Worm (Caenorhabditis elegans): ENCODE data around the gene tin-9.2.

Gene tin-9.2

DNA sequence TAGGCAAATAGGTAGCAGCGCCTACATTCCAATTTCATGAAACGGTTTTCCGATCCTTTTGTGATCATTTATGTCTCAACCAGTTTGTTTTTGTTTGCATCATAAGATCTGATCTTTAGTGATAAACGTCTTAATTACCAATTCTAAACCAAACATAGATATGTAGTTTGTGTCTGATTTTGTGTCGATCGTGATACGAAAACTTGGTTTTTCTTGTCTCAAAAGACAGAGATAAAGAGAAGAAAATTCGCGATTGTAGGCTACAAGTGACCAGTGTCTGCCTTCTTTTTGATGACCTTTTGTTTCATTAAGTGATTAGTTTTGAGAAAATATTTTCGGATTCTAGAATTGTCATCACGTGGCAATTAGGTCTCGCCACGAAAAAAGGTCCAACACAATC, 18.6 kb upstream of the tin-9.2 start:
- TF ChIP-seq unc-62 (GFP tag; optimal IDR thresholded peaks at IDR 0.05), result no peak

DNA sequence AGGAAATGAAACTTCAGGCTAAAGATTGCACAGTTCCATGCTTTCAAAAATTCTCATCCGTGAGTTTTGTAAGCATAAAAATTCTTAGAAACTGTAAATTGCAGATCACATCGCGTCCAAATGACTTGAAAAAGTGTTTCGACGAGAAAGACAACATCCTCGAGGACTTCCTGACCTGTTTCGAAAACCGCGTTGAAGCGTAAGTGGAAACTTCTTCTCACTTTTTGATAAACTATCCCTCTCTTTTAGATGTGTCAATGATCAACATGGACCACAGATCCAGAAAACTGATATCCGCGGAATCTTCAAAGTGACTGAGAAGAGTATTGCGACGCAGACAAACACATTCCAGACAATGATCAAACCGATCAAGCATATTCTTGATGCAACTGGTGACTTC, 17.9 kb upstream of the tin-9.2 start:
- TF ChIP-seq unc-62 (GFP tag; optimal IDR thresholded peaks at IDR 0.05), result no peak

DNA sequence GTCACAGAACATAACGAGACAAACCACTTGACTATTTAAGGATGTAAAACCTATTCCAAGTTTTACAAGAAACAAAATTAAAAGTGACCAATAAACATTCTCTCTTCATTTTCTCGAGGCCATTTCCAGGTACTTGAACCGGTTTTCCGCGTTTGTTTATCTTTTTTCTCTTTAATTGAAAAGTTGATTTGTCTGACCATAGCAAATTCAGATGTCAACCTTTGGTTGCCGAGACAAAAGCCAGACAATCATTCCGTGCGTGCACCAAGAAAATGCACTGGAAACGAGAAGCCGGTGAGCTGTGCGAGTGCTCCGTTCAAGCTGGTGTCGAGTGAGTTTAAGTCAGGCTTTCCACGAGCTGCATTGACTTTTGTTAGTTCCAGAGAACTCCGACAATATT, 16.7 kb upstream of the tin-9.2 start:
- TF ChIP-seq unc-62 (GFP tag; optimal IDR thresholded peaks at IDR 0.05), result no peak

DNA sequence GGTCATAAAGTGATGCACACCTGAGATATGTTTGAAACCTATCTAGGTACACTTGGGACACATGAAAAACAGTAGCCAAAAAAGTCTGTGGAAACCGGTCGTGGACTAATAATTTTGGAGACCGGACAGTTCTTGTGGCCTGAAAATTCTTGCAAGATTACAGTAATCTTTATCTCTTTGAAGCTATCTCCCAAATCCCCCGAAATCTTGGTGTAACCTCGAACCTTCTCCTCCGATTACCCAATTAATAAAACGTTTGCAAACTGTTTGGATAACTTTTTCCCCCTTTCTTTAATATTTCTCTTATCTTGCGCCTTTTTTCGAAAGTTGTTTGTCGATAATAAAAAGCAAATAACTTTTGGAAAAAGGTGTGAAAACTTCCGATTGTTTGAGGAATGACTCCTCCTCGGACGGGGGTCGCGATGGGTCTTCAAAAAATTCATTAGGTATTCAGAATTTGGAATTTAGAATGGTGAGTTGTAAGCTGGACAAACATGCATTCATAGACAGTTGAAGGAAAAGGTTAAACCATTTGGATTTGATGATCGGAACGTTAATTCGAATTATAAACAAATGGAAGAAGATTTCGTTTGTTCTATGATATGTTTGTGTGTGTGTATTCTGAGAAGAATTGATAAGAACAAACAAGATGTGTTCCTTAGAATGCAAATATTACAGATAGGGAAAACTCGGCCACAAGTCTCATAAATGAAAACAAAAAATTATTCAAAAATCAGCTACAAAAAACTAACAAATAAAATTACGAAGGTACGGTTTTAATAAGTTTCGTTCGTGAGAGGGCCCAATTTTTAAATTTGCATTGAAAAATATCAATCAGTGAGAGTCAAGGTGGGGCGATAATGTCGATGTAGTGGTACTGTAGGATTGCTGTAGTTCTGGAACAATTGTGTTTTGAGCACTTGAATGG, 15.7 kb upstream of the tin-9.2 start:
- TF ChIP-seq unc-62 (GFP tag; optimal IDR thresholded peaks at IDR 0.05), result no peak

DNA sequence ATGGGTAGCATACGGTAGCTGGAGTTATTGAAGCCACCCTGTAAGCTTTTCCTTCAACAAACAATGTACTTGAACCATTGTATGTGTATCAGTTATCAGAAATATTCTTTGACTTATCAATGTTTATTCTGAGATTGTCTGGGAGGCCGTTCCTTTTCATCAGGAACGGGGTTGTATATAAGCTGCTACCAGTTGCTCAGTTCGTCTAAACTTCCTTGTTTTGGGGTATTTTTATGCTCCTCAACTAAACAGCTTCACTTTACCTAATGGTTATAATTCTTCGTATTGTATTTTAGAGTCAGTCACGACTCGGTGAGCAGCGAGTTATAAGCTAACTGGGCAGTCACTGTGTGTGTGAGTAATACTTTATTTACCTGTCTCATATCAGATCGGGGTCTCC, 13.1 kb upstream of the tin-9.2 start:
- no peak for TF ChIP-seq unc-62 (GFP tag; optimal IDR thresholded peaks at IDR 0.05)

DNA sequence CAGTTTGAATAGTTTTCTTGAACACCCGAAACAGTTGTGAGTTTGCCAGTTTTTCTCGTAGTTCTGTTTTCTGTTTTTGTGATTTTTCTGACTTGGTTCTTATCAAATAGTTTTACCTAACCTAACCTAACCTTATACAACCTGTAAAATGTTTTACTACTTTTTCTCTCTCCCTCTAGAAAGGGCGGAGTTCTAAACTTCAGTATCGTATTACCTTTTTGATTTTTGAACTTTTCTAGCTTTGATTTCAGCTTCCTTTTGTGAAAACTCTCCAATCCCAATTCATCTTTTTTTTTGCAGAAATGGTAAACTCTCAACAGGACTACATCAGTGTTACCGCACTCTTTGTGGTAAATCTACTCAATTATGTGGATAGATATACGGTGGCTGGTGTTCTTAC, 12.1 kb upstream of the tin-9.2 start, which contains the start of gene spin-2:
Gene spin-2, plus strand, starts transcription at position 301 of the 400 bp plus-strand sequence.
- TF ChIP-seq unc-62 (GFP tag; optimal IDR thresholded peaks at IDR 0.05), result no peak

DNA sequence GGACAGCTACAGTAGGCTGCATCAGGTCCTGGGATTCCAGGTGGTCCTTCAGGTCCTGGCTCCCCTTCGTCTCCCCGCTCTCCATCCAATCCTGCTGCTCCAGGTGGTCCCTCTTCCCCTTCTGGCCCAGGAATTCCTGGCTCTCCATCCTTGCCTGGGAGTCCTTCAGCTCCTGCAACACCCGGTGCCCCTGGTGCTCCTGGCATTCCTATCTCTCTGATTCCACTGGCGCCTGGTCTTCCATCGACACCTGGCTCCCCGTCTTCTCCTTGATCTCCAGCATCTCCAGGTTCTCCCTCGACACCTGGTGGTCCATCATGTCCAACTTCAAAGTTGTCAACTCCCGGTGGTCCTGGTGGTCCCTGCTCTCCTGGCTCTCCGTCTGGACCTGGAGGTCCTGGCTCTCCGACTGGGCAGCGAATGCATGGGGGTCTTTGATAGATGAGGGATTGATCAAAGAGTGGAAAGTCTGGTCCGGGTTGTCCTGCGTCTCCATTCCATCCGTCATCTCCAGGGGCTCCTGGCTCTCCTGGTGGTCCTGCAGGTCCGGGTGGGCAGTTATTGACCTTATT, 9.0 kb upstream of the tin-9.2 start:
- TF ChIP-seq unc-62 (GFP tag; optimal IDR thresholded peaks at IDR 0.05), result no peak

DNA sequence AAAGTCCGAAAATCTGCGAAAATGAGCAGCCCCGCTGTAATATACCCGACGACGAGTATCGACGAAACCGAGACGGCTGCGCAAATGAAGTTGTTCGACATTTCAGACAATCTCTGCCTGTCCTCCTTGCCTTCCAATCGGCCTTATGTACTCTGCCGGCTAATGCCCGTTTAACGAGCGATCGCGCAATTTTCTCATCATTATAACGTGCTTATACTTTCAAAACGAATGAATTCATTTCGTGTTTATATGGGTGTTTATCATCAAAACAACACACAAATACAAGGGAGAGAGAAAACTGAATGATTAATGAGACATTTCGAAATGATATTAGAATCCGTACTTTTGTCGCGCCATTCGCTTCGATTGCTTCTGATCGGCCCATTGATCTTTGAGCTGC, 7.8 kb upstream of the tin-9.2 start, which contains the start of gene col-132:
Gene col-132, minus strand, starts transcription at position 101 of the 400 bp plus-strand sequence.
- no peak for TF ChIP-seq unc-62 (GFP tag; optimal IDR thresholded peaks at IDR 0.05)

DNA sequence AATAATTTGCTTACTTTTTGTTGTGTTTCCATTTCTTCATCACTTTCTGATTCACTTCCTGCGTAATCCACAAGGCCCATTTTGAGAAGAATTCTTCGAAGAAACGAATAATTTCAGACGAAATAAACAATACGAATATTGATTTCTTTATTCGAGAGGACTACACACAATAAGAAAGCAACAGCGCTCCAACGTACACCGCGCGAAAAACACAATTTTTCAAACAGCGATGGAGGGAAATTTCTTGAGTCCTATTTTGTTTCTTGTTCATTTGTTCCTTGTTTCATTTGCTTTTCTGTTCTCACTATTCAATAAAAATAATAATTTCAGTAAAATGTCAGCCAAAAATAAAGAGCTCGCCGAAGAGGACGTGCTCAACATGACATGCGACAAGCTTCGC, 5.1 kb upstream of the tin-9.2 start, which contains the start of the genes prcc-1 and C39E9.12:
Gene prcc-1, minus strand, starts transcription at position 119 of the 400 bp plus-strand sequence.
Gene C39E9.12, plus strand, starts transcription at position 331 of the 400 bp plus-strand sequence.
- no peak for TF ChIP-seq unc-62 (GFP tag; optimal IDR thresholded peaks at IDR 0.05)

DNA sequence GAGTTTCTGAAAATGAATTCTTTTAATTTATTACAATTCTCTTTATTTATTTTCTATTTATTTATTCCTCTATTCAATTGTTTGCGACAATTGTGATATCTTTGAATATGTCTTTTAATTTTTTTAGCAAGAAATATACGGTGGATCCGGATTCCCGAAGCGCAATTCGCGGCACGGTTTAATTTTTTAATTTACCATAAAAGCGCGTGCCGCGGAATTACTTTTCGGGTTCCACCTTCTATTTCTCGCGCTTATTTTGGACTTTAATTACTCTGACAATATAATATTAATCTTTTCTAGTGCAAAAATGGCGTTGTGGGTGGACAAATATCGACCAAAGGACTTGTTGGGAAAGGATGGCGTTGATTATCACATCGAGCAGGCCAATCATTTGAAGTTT, 3.3 kb upstream of the tin-9.2 start, which contains the start of gene rfc-3:
Gene rfc-3, plus strand, starts transcription at position 301 of the 400 bp plus-strand sequence.
- no peak for TF ChIP-seq unc-62 (GFP tag; optimal IDR thresholded peaks at IDR 0.05)

DNA sequence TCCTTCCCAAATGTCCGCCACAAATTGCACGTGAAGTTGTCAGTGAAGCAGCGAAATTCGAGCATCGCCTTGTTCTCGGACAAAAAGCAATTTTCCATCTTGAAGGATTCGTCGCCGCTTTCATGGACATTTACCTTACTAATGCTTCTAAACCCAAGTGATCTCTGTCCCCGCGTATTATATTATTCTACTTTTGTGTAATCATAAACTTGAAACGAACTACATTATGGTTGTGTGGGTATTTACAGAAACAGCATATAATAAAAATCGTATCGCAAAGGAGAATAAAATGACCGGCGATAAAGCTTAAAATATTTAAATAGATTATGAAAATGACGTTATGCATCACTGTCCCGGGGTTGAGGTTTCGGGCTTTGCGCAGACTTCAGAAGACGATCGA, 2.0 kb upstream of the tin-9.2 start:
- no peak for TF ChIP-seq unc-62 (GFP tag; optimal IDR thresholded peaks at IDR 0.05)

DNA sequence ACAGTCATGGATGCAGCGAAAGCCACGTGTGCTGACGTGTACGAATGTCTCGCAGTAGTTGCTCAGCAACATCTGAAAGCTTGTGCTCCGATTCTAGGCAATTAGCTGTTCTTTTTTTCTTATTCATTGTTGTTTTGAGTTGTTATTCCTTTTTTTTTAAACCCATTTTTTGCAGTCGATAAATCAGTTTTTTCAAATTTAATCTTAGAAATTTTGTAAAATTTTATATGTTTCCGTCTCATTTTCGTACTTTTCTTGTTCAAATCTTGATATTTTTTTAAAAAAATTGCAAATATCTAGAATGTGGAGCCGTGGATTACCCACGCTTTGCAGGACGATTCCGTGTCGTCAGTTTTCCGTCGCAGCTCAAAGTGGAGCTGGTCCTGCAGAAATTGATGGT, 1.6 kb downstream of the tin-9.2 start, which contains the start of gene fask-1:
Gene fask-1, plus strand, starts transcription at position 301 of the 400 bp plus-strand sequence.
- no peak for TF ChIP-seq unc-62 (GFP tag; optimal IDR thresholded peaks at IDR 0.05)

DNA sequence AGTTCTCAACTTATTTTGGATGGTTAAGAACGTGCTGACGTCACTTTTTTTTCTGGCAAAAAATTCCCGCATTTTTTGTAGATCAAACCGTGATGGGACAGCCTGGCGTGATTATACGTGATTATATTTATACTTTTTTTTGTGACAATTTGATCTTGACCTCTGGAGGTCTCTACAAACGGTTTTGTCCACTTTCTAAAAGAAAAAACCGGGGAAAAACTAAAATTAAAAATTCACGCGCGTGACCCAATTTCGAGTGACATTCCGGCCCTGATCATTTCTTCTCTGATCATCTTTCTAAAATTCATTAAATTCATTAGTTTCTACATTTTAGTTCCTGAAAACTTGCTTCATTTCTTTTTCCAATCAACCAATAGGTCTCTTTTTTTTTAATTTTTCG, 6.1 kb downstream of the tin-9.2 start, which contains the start of gene rde-11:
Gene rde-11, plus strand, starts transcription at position 301 of the 400 bp plus-strand sequence.
- TF ChIP-seq unc-62 (GFP tag; optimal IDR thresholded peaks at IDR 0.05), result no peak

DNA sequence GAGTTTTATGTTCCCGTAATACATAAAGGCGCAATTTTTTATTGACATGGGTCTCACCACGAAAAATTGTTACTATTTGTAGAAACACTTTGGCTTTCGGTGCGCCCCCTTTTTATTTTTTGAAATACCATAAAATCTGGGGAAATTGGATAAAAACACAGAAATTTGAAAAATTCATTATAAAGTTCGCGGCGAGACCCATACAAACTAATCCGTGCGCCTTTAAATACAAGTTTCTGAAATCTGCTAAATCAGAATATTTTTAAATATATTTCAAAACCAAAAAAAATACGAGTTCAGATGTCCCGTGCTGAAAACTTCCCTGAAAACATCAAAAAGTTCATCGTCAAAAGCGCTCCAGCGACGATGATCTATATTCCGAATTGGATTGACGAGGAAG, 8.6 kb downstream of the tin-9.2 start, which contains the start of gene B0564.2:
Gene B0564.2, plus strand, starts transcription at position 301 of the 400 bp plus-strand sequence.
- TF ChIP-seq unc-62 (GFP tag; optimal IDR thresholded peaks at IDR 0.05), result no peak

DNA sequence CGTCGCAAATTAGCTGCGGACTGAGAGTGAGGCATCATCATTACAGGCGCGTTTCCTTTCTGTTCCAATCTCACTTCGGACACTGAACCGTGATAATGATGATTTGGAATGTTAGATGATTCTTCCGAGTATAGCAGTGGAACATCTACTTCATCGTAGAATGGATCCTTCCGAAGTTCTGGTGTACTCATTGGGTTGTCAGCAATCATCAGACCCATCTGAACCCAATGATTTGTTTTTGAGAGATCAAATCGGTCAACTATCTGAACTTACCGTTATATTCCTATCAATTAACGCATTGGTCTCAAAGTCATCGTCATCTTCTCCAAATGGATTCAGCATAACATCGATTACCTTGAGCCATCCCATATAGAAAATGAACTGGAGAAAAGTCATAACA, 9.6 kb downstream of the tin-9.2 start:
- TF ChIP-seq unc-62 (GFP tag; optimal IDR thresholded peaks at IDR 0.05), result no peak

DNA sequence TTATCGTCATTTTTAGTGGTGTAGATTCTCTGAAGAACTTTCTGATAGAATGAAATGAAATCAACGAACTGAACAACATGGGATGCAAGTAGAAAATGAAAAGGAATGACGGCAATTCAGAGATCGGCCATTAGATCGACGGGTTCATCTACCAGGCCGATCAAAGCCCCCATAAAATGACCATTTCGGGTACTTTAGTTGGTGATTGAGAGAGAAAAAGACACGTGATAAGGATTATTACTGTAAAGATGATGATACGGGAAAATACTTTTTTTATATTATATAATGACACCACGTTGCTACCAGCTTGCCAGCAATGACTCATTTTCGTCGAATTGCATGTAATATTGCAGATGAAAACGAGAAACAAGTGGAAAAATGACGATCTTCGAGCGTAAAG, 11.0 kb downstream of the tin-9.2 start, which contains the start of gene best-1:
Gene best-1, minus strand, starts transcription at position 29 of the 400 bp plus-strand sequence.
- TF ChIP-seq unc-62 (GFP tag; optimal IDR thresholded peaks at IDR 0.05), result no peak
